Worm (Caenorhabditis elegans) whole organism, L2 larva: ENCODE measurements around the gene K01D12.10.

Experiments used
- ZK546.5 ChIP-seq: sonication (generic microtip); optimal IDR thresholded peaks from 2 replicates; lab custom pipeline; 2017; ENCODE audit warnings: missing biosample characterization, missing genetic modification characterization
- ceh-82 ChIP-seq: fragments of 150-350 bp; optimal IDR thresholded peaks from 2 replicates; lab custom pipeline; 2014; ENCODE audit warnings: missing biosample characterization, missing genetic modification characterization
- elt-1 ChIP-seq: fragments of 150-350 bp; optimal IDR thresholded peaks from 2 replicates; lab custom pipeline; 2014; ENCODE audit warnings: missing biosample characterization, missing genetic modification characterization
- lin-13 ChIP-seq: fragments of 150-350 bp; optimal IDR thresholded peaks from 2 replicates; lab custom pipeline; 2014; ENCODE audit warnings: missing biosample characterization, missing genetic modification reagents, missing genetic modification characterization
- lin-39 ChIP-seq: fragments of 150-350 bp; optimal IDR thresholded peaks from 2 replicates; lab custom pipeline; 2014; ENCODE audit warnings: missing biosample characterization, missing genetic modification reagents, missing genetic modification characterization
- lsy-2 ChIP-seq, 2 experiments: fragments of 150-350 bp in 1 of 2; sonication (generic microtip) in 1 of 2; optimal IDR thresholded peaks; 2 replicates each; lab custom pipeline; 2014 to 2017; ENCODE audit warnings: missing biosample characterization in 2 of 2, missing genetic modification characterization in 2 of 2
- nhr-23 ChIP-seq: fragments of 150-350 bp; optimal IDR thresholded peaks from 2 replicates; lab custom pipeline; 2014; ENCODE audit warnings: missing biosample characterization, missing genetic modification reagents, missing genetic modification characterization
- nhr-237 ChIP-seq: fragments of 150-350 bp; optimal IDR thresholded peaks from 2 replicates; lab custom pipeline; 2014; ENCODE audit warnings: missing biosample characterization, missing genetic modification characterization
- nhr-25 ChIP-seq: fragments of 150-350 bp; sonication (generic microtip); optimal IDR thresholded peaks from 3 replicates; lab custom pipeline; 2014; ENCODE audit warnings: missing biosample characterization, missing genetic modification characterization
- ztf-4 ChIP-seq: fragments of 150-350 bp; optimal IDR thresholded peaks from 2 replicates; lab custom pipeline; 2014; ENCODE audit warnings: missing biosample characterization, missing genetic modification characterization

ce11 chrV:12369437-12369836 is 36.6 kb upstream of the K01D12.10 start, which contains the start of gene gcy-13:
- no peak for TF ChIP-seq nhr-23 (tag; lab: Kevin White, UChicago)
- TF ChIP-seq ztf-4 (tag; lab: Kevin White, UChicago), result no peak
- no peak for TF ChIP-seq elt-1 (tag; lab: Kevin White, UChicago)
- no peak for TF ChIP-seq lin-13 (GFP tag; lab: Kevin White, UChicago)
- TF ChIP-seq nhr-25 (tag; lab: Kevin White, UChicago), result no peak
- TF ChIP-seq ZK546.5 (tag; lab: Kevin White, UChicago), result no peak
- no peak for TF ChIP-seq ceh-82 (tag; lab: Kevin White, UChicago)
- no peak for TF ChIP-seq nhr-237 (tag; lab: Kevin White, UChicago)
- TF ChIP-seq lin-39 (tag; lab: Kevin White, UChicago), result no peak
- no peak for TF ChIP-seq lsy-2 (tag; optimal IDR thresholded peaks at IDR 0.05; lab: Kevin White, UChicago)
